Fruit fly (Drosophila melanogaster) whole organism, embryonic: Measurements from ENCODE around the gene ovm.

Experiments used
- Adf1 ChIP-seq: fragments of 200-800 bp; sonication (Bioruptor generic); IDR thresholded peaks from 2 replicates; pipeline ENCODE4 v1.3.6; 2022; ENCODE audit warnings: missing biosample characterization, missing genetic modification characterization
- Awh ChIP-seq: fragments of 200-800 bp; sonication (Bioruptor generic); IDR thresholded peaks from 2 replicates; pipeline ENCODE4, ENCODE4 v1.3.6; 2022; ENCODE audit warnings: missing biosample characterization, missing genetic modification characterization
- C15 ChIP-seq: fragments of 200-800 bp; sonication (Bioruptor generic); IDR thresholded peaks from 3 replicates; pipeline ENCODE4 v1.3.6; 2022; ENCODE audit warnings: missing biosample characterization, missing genetic modification characterization
- CG10431 ChIP-seq: fragments of 200-800 bp; sonication (Bioruptor generic); optimal IDR thresholded peaks from 3 replicates; lab custom pipeline; 2018; ENCODE audit warnings: missing biosample characterization, mild to moderate bottlenecking, missing genetic modification characterization
- CG10543 ChIP-seq: fragments of 200-800 bp; sonication (Bioruptor generic); optimal IDR thresholded peaks from 3 replicates; lab custom pipeline; 2017; ENCODE audit warnings: missing biosample characterization, mild to moderate bottlenecking, missing genetic modification characterization, moderate library complexity
- CG12071 ChIP-seq: fragments of 200-800 bp; sonication (Bioruptor generic); optimal IDR thresholded peaks from 3 replicates; lab custom pipeline; 2018; ENCODE audit warnings: missing biosample characterization, mild to moderate bottlenecking, missing genetic modification characterization
- CG12659 ChIP-seq: fragments of 200-800 bp; sonication (Bioruptor generic); optimal IDR thresholded peaks from 3 replicates; lab custom pipeline; 2017; ENCODE audit warnings: mild to moderate bottlenecking, missing biosample characterization, missing genetic modification reagents, missing genetic modification characterization
- CG12769 ChIP-seq: fragments of 200-800 bp; sonication (Bioruptor generic); optimal IDR thresholded peaks from 2 replicates; lab custom pipeline; 2019; ENCODE audit warnings: missing biosample characterization, mild to moderate bottlenecking, missing genetic modification characterization, moderate library complexity
- CG13894 ChIP-seq: fragments of 200-800 bp; sonication (Bioruptor generic); optimal IDR thresholded peaks from 3 replicates; lab custom pipeline; 2018; ENCODE audit warnings: missing biosample characterization, mild to moderate bottlenecking, missing genetic modification characterization, moderate library complexity
- CG15269 ChIP-seq: fragments of 200-800 bp; sonication (Bioruptor generic); optimal IDR thresholded peaks from 2 replicates; lab custom pipeline; 2018; ENCODE audit warnings: missing biosample characterization, mild to moderate bottlenecking, missing genetic modification characterization, moderate library complexity
- CG17359 ChIP-seq: fragments of 200-800 bp; sonication (Bioruptor generic); optimal IDR thresholded peaks from 3 replicates; lab custom pipeline; 2018; ENCODE audit warnings: missing biosample characterization, mild to moderate bottlenecking, missing genetic modification characterization, moderate library complexity
- CG17568 ChIP-seq: fragments of 200-800 bp; sonication (Bioruptor generic); optimal IDR thresholded peaks from 2 replicates; lab custom pipeline; 2018; ENCODE audit warnings: missing biosample characterization, mild to moderate bottlenecking, missing genetic modification characterization, moderate library complexity
- CG17802 ChIP-seq: fragments of 200-800 bp; sonication (Bioruptor generic); optimal IDR thresholded peaks from 2 replicates; lab custom pipeline; 2018; ENCODE audit warnings: missing biosample characterization, mild to moderate bottlenecking, missing genetic modification characterization, moderate library complexity
- CG2199 ChIP-seq: fragments of 200-800 bp; sonication (Bioruptor generic); IDR thresholded peaks from 3 replicates; pipeline ENCODE4 v1.3.6; 2022; ENCODE audit warnings: missing biosample characterization, missing genetic modification characterization
- CG3281 ChIP-seq: fragments of 200-800 bp; sonication (Bioruptor generic); optimal IDR thresholded peaks from 3 replicates; lab custom pipeline; 2017; ENCODE audit warnings: missing biosample characterization, mild to moderate bottlenecking, missing genetic modification characterization
- CG34224 ChIP-seq: fragments of 200-800 bp; sonication (Bioruptor generic); IDR thresholded peaks from 3 replicates; pipeline ENCODE4 v1.3.6; 2022; ENCODE audit warnings: missing biosample characterization, missing genetic modification characterization; ENCODE audit not compliant: partially characterized antibody
- CG4617 ChIP-seq: fragments of 200-800 bp; sonication (Bioruptor generic); optimal IDR thresholded peaks from 3 replicates; lab custom pipeline; 2016; ENCODE audit warnings: missing biosample characterization, missing genetic modification characterization, borderline replicate concordance
- CG8290 ChIP-seq, 3 experiments: fragments of 200-800 bp; sonication (Bioruptor generic); optimal IDR thresholded peaks; 2 replicates each; lab custom pipeline; 2016 to 2019; ENCODE audit warnings: missing biosample characterization in 3 of 3, missing genetic modification characterization in 3 of 3, mild to moderate bottlenecking in 2 of 3, moderate library complexity in 1 of 3
- E2f1 ChIP-seq: fragments of 200-800 bp; sonication (Bioruptor generic); IDR thresholded peaks from 2 replicates; pipeline ENCODE4 v1.3.6; 2022; ENCODE audit warnings: missing biosample characterization, missing genetic modification characterization
- Eip74EF ChIP-seq, 2 experiments: fragments of 200-800 bp in 1 of 2; fragments of >200 bp in 1 of 2; sonication (Bioruptor generic) in 1 of 2; optimal IDR thresholded peaks; 2 replicates each; lab custom pipeline; 2017 to 2019; ENCODE audit warnings: missing biosample characterization in 2 of 2, missing genetic modification characterization in 2 of 2, mild to moderate bottlenecking in 1 of 2, moderate library complexity in 1 of 2
- Fer1 ChIP-seq: fragments of 200-800 bp; sonication (Bioruptor generic); optimal IDR thresholded peaks from 2 replicates; lab custom pipeline; 2017; ENCODE audit warnings: missing biosample characterization, mild to moderate bottlenecking, missing genetic modification characterization
- Fer3 ChIP-seq: fragments of 200-800 bp; sonication (Bioruptor generic); optimal IDR thresholded peaks from 2 replicates; lab custom pipeline; 2018; ENCODE audit warnings: missing biosample characterization, mild to moderate bottlenecking, missing genetic modification characterization, moderate library complexity
- Mes4 ChIP-seq: fragments of 200-800 bp; sonication (Bioruptor generic); optimal IDR thresholded peaks from 2 replicates; lab custom pipeline; 2016; ENCODE audit warnings: missing biosample characterization, missing genetic modification characterization
- NFAT ChIP-seq: fragments of 200-800 bp; sonication (Bioruptor generic); IDR thresholded peaks from 2 replicates; pipeline ENCODE4 v1.3.6; 2022; ENCODE audit warnings: missing biosample characterization, missing genetic modification characterization
- Poxn ChIP-seq: fragments of 200-800 bp; sonication (Bioruptor generic); IDR thresholded peaks from 2 replicates; pipeline ENCODE4 v1.3.6; 2022; ENCODE audit warnings: missing biosample characterization, missing genetic modification characterization
- Sox100B ChIP-seq: fragments of 200-800 bp; sonication (Bioruptor generic); optimal IDR thresholded peaks from 3 replicates; lab custom pipeline; 2018; ENCODE audit warnings: missing biosample characterization, mild to moderate bottlenecking, missing genetic modification characterization
- Xbp1 ChIP-seq: fragments of 200-800 bp; sonication (Bioruptor generic); optimal IDR thresholded peaks from 3 replicates; lab custom pipeline; 2016; ENCODE audit warnings: missing biosample characterization, mild to moderate bottlenecking, missing genetic modification characterization
- abd-A ChIP-seq: fragments of 200-800 bp; sonication (Bioruptor generic); optimal IDR thresholded peaks from 3 replicates; lab custom pipeline; 2019; ENCODE audit warnings: missing biosample characterization, mild to moderate bottlenecking, missing genetic modification characterization, moderate library complexity
- aop ChIP-seq: fragments of 200-800 bp; sonication (Bioruptor generic); IDR thresholded peaks from 2 replicates; pipeline ENCODE4 v1.3.6; 2022; ENCODE audit warnings: missing biosample characterization, missing genetic modification characterization
- bigmax ChIP-seq: fragments of 200-800 bp; sonication (Bioruptor generic); optimal IDR thresholded peaks from 2 replicates; lab custom pipeline; 2018; ENCODE audit warnings: missing biosample characterization, mild to moderate bottlenecking, missing genetic modification characterization
- br ChIP-seq: fragments of >200 bp; optimal IDR thresholded peaks from 2 replicates; lab custom pipeline; 2017
- bsh ChIP-seq, 2 experiments: fragments of 200-800 bp; sonication (Bioruptor generic); optimal IDR thresholded peaks; 2 replicates each; lab custom pipeline; 2017 to 2018; ENCODE audit warnings: mild to moderate bottlenecking in 2 of 2, missing biosample characterization in 2 of 2, missing genetic modification characterization in 2 of 2, moderate library complexity in 1 of 2
- caup ChIP-seq: fragments of 200-800 bp; sonication (Bioruptor generic); optimal IDR thresholded peaks from 3 replicates; lab custom pipeline; 2017; ENCODE audit warnings: missing biosample characterization, mild to moderate bottlenecking, missing genetic modification characterization, moderate library complexity; ENCODE audit not compliant: severe bottlenecking
- cg ChIP-seq: fragments of 200-800 bp; sonication (Bioruptor generic); optimal IDR thresholded peaks from 3 replicates; lab custom pipeline; 2019; ENCODE audit warnings: missing biosample characterization, mild to moderate bottlenecking, missing genetic modification characterization, moderate library complexity
- corto ChIP-seq: fragments of 200-800 bp; sonication (Bioruptor generic); optimal IDR thresholded peaks from 2 replicates; lab custom pipeline; 2016; ENCODE audit warnings: missing biosample characterization, mild to moderate bottlenecking, missing genetic modification characterization, moderate library complexity
- dan ChIP-seq: fragments of 200-800 bp; sonication (Bioruptor generic); IDR thresholded peaks from 2 replicates; pipeline ENCODE4 v1.3.6; 2022; ENCODE audit warnings: missing biosample characterization, missing genetic modification characterization
- en ChIP-seq: fragments of 200-800 bp; sonication (Bioruptor generic); optimal IDR thresholded peaks from 2 replicates; lab custom pipeline; 2016; ENCODE audit warnings: missing biosample characterization, missing genetic modification characterization
- esg ChIP-seq: fragments of 200-800 bp; sonication (Bioruptor generic); conservative IDR thresholded peaks from 2 replicates; pipeline ENCODE4 v1.3.6; 2022; ENCODE audit warnings: missing biosample characterization, missing genetic modification characterization
- eve ChIP-seq, 2 experiments: fragments of >200 bp; optimal IDR thresholded peaks; 2 replicates each; lab custom pipeline; 2017; ENCODE audit warnings: missing biosample characterization in 2 of 2, missing genetic modification characterization in 2 of 2
- gem ChIP-seq: fragments of 200-800 bp; sonication (Bioruptor generic); optimal IDR thresholded peaks from 2 replicates; lab custom pipeline; 2019; ENCODE audit warnings: missing biosample characterization, mild to moderate bottlenecking, missing genetic modification characterization, moderate library complexity
- mirr ChIP-seq: fragments of 200-800 bp; sonication (Bioruptor generic); optimal IDR thresholded peaks from 3 replicates; lab custom pipeline; 2018; ENCODE audit warnings: missing biosample characterization, mild to moderate bottlenecking, missing genetic modification characterization
- pan ChIP-seq, 4 experiments: fragments of >200 bp in 3 of 4; fragments of 200-800 bp in 1 of 4; sonication (Bioruptor generic) in 1 of 4; optimal IDR thresholded peaks in 3 of 4; IDR thresholded peaks in 1 of 4; 2 replicates each; pipeline versions ENCODE4 v1.3.6 to Lab custom; 2017 to 2022; ENCODE audit warnings: missing biosample characterization in 2 of 4, missing genetic modification characterization in 2 of 4, mixed read lengths in 1 of 4
- sc ChIP-seq, 3 experiments: fragments of >200 bp in 2 of 3; fragments of 200-800 bp in 1 of 3; sonication (Bioruptor generic) in 1 of 3; optimal IDR thresholded peaks; 2 replicates in 2 of 3; 3 replicates in 1 of 3; lab custom pipeline; 2017; ENCODE audit warnings: mild to moderate bottlenecking in 1 of 3, missing biosample characterization in 1 of 3, missing genetic modification characterization in 1 of 3, missing genetic modification reagents in 1 of 3
- sug ChIP-seq: fragments of 200-800 bp; optimal IDR thresholded peaks from 2 replicates; lab custom pipeline; 2019; ENCODE audit warnings: missing biosample characterization, mild to moderate bottlenecking, missing genetic modification characterization, moderate library complexity
- tll ChIP-seq, 2 experiments: fragments of 200-800 bp in 1 of 2; fragments of >200 bp in 1 of 2; sonication (Bioruptor generic) in 1 of 2; optimal IDR thresholded peaks; 2 replicates each; lab custom pipeline; 2017 to 2019; ENCODE audit warnings: missing biosample characterization in 2 of 2, missing genetic modification characterization in 2 of 2, mild to moderate bottlenecking in 1 of 2, moderate library complexity in 1 of 2
- vvl ChIP-seq: fragments of 200-800 bp; sonication (Bioruptor generic); IDR thresholded peaks from 2 replicates; pipeline ENCODE4 v1.3.6; 2022; ENCODE audit warnings: missing biosample characterization, missing genetic modification characterization

ovm gene

dm6 chr2L:171499-172250 is 30.9 kb upstream of the ovm start:
- TF ChIP-seq CG12769 (tag; lab: Kevin White, UChicago) (peak; percentile 31), aop (no peak), corto (GFP tag; lab: Kevin White, UChicago) (peak; percentile 18), tll (GFP tag; optimal IDR thresholded peaks at IDR 0.05; lab: Kevin White, UChicago) (peak in 1 of 2 experiments; percentile 24), CG15269 (tag; lab: Kevin White, UChicago) (peak; percentile 90), Fer3 (peak; percentile 1), vvl (GFP tag; lab: Robert Waterston, UW) (no peak; the same call in 1 of the 2 replicates), br (lab: Kevin White, UChicago) (no peak), sug (tag; lab: Kevin White, UChicago) (peak; percentile 18), CG17568 (GFP tag; lab: Kevin White, UChicago) (peak; percentile 13), pan (optimal IDR thresholded peaks at IDR 0.05; lab: Kevin White, UChicago) (no peak), pan (GFP tag; optimal IDR thresholded peaks at IDR 0.05 in 1 of 2, IDR thresholded peaks at IDR 0.05 in 1 of 2) (peak in 1 of 2 experiments; percentile 4), CG17359 (peak; percentile 7), bigmax (GFP tag; lab: Kevin White, UChicago) (no peak), Awh (GFP tag; lab: Robert Waterston, UW) (no peak), Poxn (GFP tag; lab: Robert Waterston, UW) (no peak), cg (GFP tag; lab: Kevin White, UChicago) (peak; percentile 22), CG17802 (tag; lab: Kevin White, UChicago) (no peak), bsh (GFP tag; optimal IDR thresholded peaks at IDR 0.05; lab: Kevin White, UChicago) (peak in 1 of 2 experiments; percentile 21), Xbp1 (no peak), abd-A (tag; lab: Kevin White, UChicago) (peak; percentile 33), Eip74EF (GFP tag; optimal IDR thresholded peaks at IDR 0.05; lab: Kevin White, UChicago) (peak in 1 of 2 experiments; percentile 15), mirr (peak; percentile 56), Sox100B (no peak), CG10431 (GFP tag; lab: Kevin White, UChicago) (no peak), Mes4 (no peak), caup (GFP tag; lab: Kevin White, UChicago) (peak; percentile 7), Adf1 (0 out of 2 replicates have a peak, but pooled peaks have one; percentile 27), CG2199 (peak; percentile 91; the same call in 2 of the 3 replicates), C15 (no peak), sc (optimal IDR thresholded peaks at IDR 0.05; lab: Kevin White, UChicago) (no peak), sc (GFP tag; optimal IDR thresholded peaks at IDR 0.05; lab: Kevin White, UChicago) (no peak), CG12659 (GFP tag; lab: Kevin White, UChicago) (no peak), CG12071 (GFP tag; lab: Kevin White, UChicago) (peak; percentile 0), Fer1 (GFP tag; lab: Kevin White, UChicago) (peak; percentile 23), CG4617 (GFP tag; lab: Kevin White, UChicago) (no peak), CG13894 (peak; percentile 73), eve (GFP tag; optimal IDR thresholded peaks at IDR 0.05; lab: Kevin White, UChicago) (peak in 1 of 2 experiments; percentile 19), E2f1 (GFP tag; lab: Robert Waterston, UW) (no peak), en (GFP tag; lab: Kevin White, UChicago) (no peak), esg (no peak), CG10543 (GFP tag; lab: Kevin White, UChicago) (peak; percentile 25), CG3281 (GFP tag; lab: Kevin White, UChicago) (peak; percentile 14), CG8290 (GFP tag; optimal IDR thresholded peaks at IDR 0.05; lab: Kevin White, UChicago) (no peak), CG8290 (tag; optimal IDR thresholded peaks at IDR 0.05; lab: Kevin White, UChicago) (peak in 1 of 2 experiments; percentile 58), CG34224 (peak; percentile 30; the same call in 1 of the 3 replicates), gem (peak; percentile 26), NFAT (no peak), dan (GFP tag; lab: Robert Waterston, UW) (no peak)
